Worm (Caenorhabditis elegans) whole organism, L2 larva: ENCODE data around the gene Y42A5A.5.

ENCODE experiments used
- C34F6.9 ChIP-seq: fragments of 150-350 bp; optimal IDR thresholded peaks from 2 replicates; lab custom pipeline; 2014; ENCODE audit warnings: missing biosample characterization, missing genetic modification characterization
- F13H6.1 ChIP-seq: sonication (generic microtip); optimal IDR thresholded peaks from 2 replicates; lab custom pipeline; 2016; ENCODE audit warnings: missing genetic modification characterization, missing compliant biosample characterization
- ZK546.5 ChIP-seq: sonication (generic microtip); optimal IDR thresholded peaks from 2 replicates; lab custom pipeline; 2017; ENCODE audit warnings: missing biosample characterization, missing genetic modification characterization
- blmp-1 ChIP-seq: sonication (generic microtip); optimal IDR thresholded peaks from 2 replicates; lab custom pipeline; 2017; ENCODE audit warnings: missing genetic modification characterization, mild to moderate bottlenecking, missing compliant biosample characterization, antibody characterized with exemption, moderate library complexity; ENCODE audit not compliant: insufficient read depth
- ceh-16 ChIP-seq: fragments of 150-350 bp; optimal IDR thresholded peaks from 2 replicates; lab custom pipeline; 2014; ENCODE audit warnings: missing biosample characterization, missing genetic modification characterization
- crh-2 ChIP-seq: sonication (generic microtip); optimal IDR thresholded peaks from 2 replicates; lab custom pipeline; 2017; ENCODE audit warnings: missing biosample characterization, missing genetic modification characterization
- egl-27 ChIP-seq: sonication (generic microtip); optimal IDR thresholded peaks from 3 replicates; lab custom pipeline; 2017; ENCODE audit warnings: missing biosample characterization, missing genetic modification reagents, missing genetic modification characterization
- elt-3 ChIP-seq: sonication (generic microtip); optimal IDR thresholded peaks from 2 replicates; lab custom pipeline; 2017; ENCODE audit warnings: missing biosample characterization, missing genetic modification characterization
- fos-1 ChIP-seq: fragments of 150-350 bp; optimal IDR thresholded peaks from 2 replicates; lab custom pipeline; 2014; ENCODE audit warnings: missing biosample characterization, missing genetic modification characterization
- gmeb-1 ChIP-seq: fragments of 150-350 bp; optimal IDR thresholded peaks from 2 replicates; lab custom pipeline; 2014; ENCODE audit warnings: missing biosample characterization, missing genetic modification characterization
- lin-13 ChIP-seq: fragments of 150-350 bp; optimal IDR thresholded peaks from 2 replicates; lab custom pipeline; 2014; ENCODE audit warnings: missing biosample characterization, missing genetic modification reagents, missing genetic modification characterization
- lin-39 ChIP-seq: fragments of 150-350 bp; optimal IDR thresholded peaks from 2 replicates; lab custom pipeline; 2014; ENCODE audit warnings: missing biosample characterization, missing genetic modification reagents, missing genetic modification characterization
- lsy-2 ChIP-seq, 2 experiments: fragments of 150-350 bp in 1 of 2; sonication (generic microtip) in 1 of 2; optimal IDR thresholded peaks; 2 replicates each; lab custom pipeline; 2014 to 2017; ENCODE audit warnings: missing biosample characterization in 2 of 2, missing genetic modification characterization in 2 of 2
- mbf-1 ChIP-seq: sonication (generic microtip); optimal IDR thresholded peaks from 2 replicates; lab custom pipeline; 2017; ENCODE audit warnings: missing biosample characterization, missing genetic modification characterization
- mdl-1 ChIP-seq, 2 experiments: fragments of 150-350 bp in 1 of 2; sonication (generic microtip) in 1 of 2; optimal IDR thresholded peaks; 2 replicates each; lab custom pipeline; 2017; ENCODE audit warnings: missing biosample characterization in 2 of 2, missing genetic modification characterization in 2 of 2
- nhr-129 ChIP-seq: fragments of 150-350 bp; optimal IDR thresholded peaks from 2 replicates; lab custom pipeline; 2014; ENCODE audit warnings: missing biosample characterization, missing genetic modification characterization
- nhr-21 ChIP-seq: fragments of 150-350 bp; optimal IDR thresholded peaks from 2 replicates; lab custom pipeline; 2014; ENCODE audit warnings: missing biosample characterization, missing genetic modification characterization
- nhr-237 ChIP-seq: fragments of 150-350 bp; optimal IDR thresholded peaks from 2 replicates; lab custom pipeline; 2014; ENCODE audit warnings: missing biosample characterization, missing genetic modification characterization
- nhr-25 ChIP-seq: fragments of 150-350 bp; sonication (generic microtip); optimal IDR thresholded peaks from 3 replicates; lab custom pipeline; 2014; ENCODE audit warnings: missing biosample characterization, missing genetic modification characterization
- nhr-6 ChIP-seq: fragments of 150-350 bp; optimal IDR thresholded peaks from 2 replicates; lab custom pipeline; 2014; ENCODE audit warnings: missing biosample characterization, missing genetic modification characterization
- nhr-77 ChIP-seq: fragments of 150-350 bp; optimal IDR thresholded peaks from 2 replicates; lab custom pipeline; 2014; ENCODE audit warnings: missing biosample characterization, missing genetic modification characterization
- sem-4 ChIP-seq: fragments of 150-350 bp; optimal IDR thresholded peaks from 2 replicates; lab custom pipeline; 2014; ENCODE audit warnings: missing biosample characterization, missing genetic modification reagents, missing genetic modification characterization
- skn-1 ChIP-seq: sonication (generic microtip); optimal IDR thresholded peaks from 2 replicates; lab custom pipeline; 2017; ENCODE audit warnings: missing biosample characterization, missing genetic modification characterization
- sma-3 ChIP-seq: sonication (generic microtip); optimal IDR thresholded peaks from 2 replicates; lab custom pipeline; 2016; ENCODE audit warnings: missing genetic modification reagents, missing genetic modification characterization, missing compliant biosample characterization
- sma-9 ChIP-seq, 2 experiments: fragments of 150-350 bp in 1 of 2; sonication (generic microtip) in 1 of 2; optimal IDR thresholded peaks; 2 replicates each; lab custom pipeline; 2014 to 2016; ENCODE audit warnings: missing genetic modification characterization in 2 of 2, mild to moderate bottlenecking in 1 of 2, missing biosample characterization in 1 of 2, missing compliant biosample characterization in 1 of 2, missing genetic modification reagents in 1 of 2, moderate library complexity in 1 of 2
- snpc-4 ChIP-seq: fragments of 150-350 bp; optimal IDR thresholded peaks from 2 replicates; lab custom pipeline; 2014; ENCODE audit warnings: missing biosample characterization, missing genetic modification characterization
- unc-39 ChIP-seq: fragments of 150-350 bp; optimal IDR thresholded peaks from 2 replicates; lab custom pipeline; 2014; ENCODE audit warnings: missing biosample characterization, missing genetic modification characterization
- unc-55 ChIP-seq: fragments of 150-350 bp; sonication (generic microtip); optimal IDR thresholded peaks from 3 replicates; lab custom pipeline; 2014; ENCODE audit warnings: missing biosample characterization, missing genetic modification reagents, missing genetic modification characterization
- unc-62 ChIP-seq: fragments of 150-350 bp; optimal IDR thresholded peaks from 2 replicates; lab custom pipeline; 2014; ENCODE audit warnings: missing biosample characterization, missing genetic modification reagents, missing genetic modification characterization
- zag-1 ChIP-seq: fragments of 150-350 bp; optimal IDR thresholded peaks from 2 replicates; lab custom pipeline; 2014; ENCODE audit warnings: missing biosample characterization, missing genetic modification characterization
- ztf-11 ChIP-seq: sonication (generic microtip); optimal IDR thresholded peaks from 2 replicates; lab custom pipeline; 2017; ENCODE audit warnings: missing biosample characterization, missing genetic modification characterization
- ztf-4 ChIP-seq: fragments of 150-350 bp; optimal IDR thresholded peaks from 2 replicates; lab custom pipeline; 2014; ENCODE audit warnings: missing biosample characterization, missing genetic modification characterization

Y42A5A.5 gene

DNA sequence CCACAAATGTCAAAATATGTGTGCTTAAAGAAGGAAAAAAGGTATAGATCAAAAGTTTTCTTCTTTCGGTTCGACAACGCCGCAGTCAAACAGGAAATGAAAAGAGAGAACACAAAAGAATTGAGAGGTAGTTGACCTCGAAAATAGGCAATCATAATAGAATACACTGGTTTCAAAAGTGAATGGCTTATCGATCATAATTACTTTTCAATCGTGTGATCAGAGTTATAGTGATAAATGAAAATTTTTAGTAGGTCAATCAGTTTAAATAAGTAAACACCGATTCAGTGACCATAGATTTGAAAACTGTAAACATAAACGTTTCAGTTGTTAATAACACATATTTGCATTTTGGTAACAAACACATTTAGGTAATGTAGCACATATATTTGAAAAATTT is 39.2 kb downstream of the Y42A5A.5 start:
- TF ChIP-seq lin-39 (tag; lab: Kevin White, UChicago) (no peak), fos-1 (tag; lab: Kevin White, UChicago) (peak; percentile 17), sem-4 (no peak), lin-13 (GFP tag; lab: Kevin White, UChicago) (no peak), nhr-6 (tag; lab: Kevin White, UChicago) (no peak), sma-3 (GFP tag; lab: Kevin White, UChicago) (peak; percentile 7), F13H6.1 (tag; lab: Kevin White, UChicago) (no peak), ztf-11 (no peak), crh-2 (tag; lab: Kevin White, UChicago) (peak; percentile 22), unc-39 (tag; lab: Kevin White, UChicago) (no peak), ztf-4 (tag; lab: Kevin White, UChicago) (no peak), nhr-237 (tag; lab: Kevin White, UChicago) (no peak), blmp-1 (peak; percentile 81), snpc-4 (tag; lab: Kevin White, UChicago) (no peak), C34F6.9 (tag; lab: Kevin White, UChicago) (no peak), nhr-77 (tag; lab: Kevin White, UChicago) (no peak), mbf-1 (tag; lab: Kevin White, UChicago) (no peak), nhr-25 (tag; lab: Kevin White, UChicago) (peak; percentile 75), gmeb-1 (tag; lab: Kevin White, UChicago) (no peak), elt-3 (tag; lab: Kevin White, UChicago) (no peak), ceh-16 (no peak), nhr-21 (peak; percentile 12)

DNA sequence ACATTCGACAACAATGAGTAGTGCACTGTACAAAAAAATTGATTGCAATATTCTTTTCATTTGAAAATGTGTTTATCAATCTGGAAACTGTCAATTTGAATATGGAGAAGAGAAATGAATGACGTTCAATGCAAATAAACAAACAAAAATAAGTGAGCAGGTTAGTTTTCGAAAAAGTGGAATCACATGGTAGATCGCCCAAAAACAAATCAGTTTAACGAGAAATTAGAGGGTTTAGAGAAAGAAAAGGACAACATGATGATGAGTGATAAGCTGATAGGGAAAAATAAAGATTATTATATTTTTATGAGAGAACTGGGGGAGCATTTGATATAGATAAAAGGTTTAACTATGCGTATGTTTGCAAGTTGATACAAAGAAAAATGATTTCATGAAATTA is 40.3 kb downstream of the Y42A5A.5 start, which contains the start of gene T04C12.8:
T04C12.8 (minus strand) TSS at position 82 of the 400 bp plus-strand sequence.
- TF ChIP-seq crh-2 (tag; lab: Kevin White, UChicago) (peak; percentile 62), lsy-2 (tag; optimal IDR thresholded peaks at IDR 0.05; lab: Kevin White, UChicago) (peak in 1 of 2 experiments; percentile 46), F13H6.1 (tag; lab: Kevin White, UChicago) (peak; percentile 31), ztf-11 (no peak), sma-3 (GFP tag; lab: Kevin White, UChicago) (peak; percentile 11), ztf-4 (tag; lab: Kevin White, UChicago) (no peak), zag-1 (tag; lab: Kevin White, UChicago) (no peak), skn-1 (tag; lab: Kevin White, UChicago) (peak; percentile 78), ceh-16 (no peak), nhr-237 (tag; lab: Kevin White, UChicago) (no peak), gmeb-1 (tag; lab: Kevin White, UChicago) (peak; percentile 18), nhr-25 (tag; lab: Kevin White, UChicago) (peak; percentile 13), mdl-1 (tag; optimal IDR thresholded peaks at IDR 0.05; lab: Kevin White, UChicago) (peak in 1 of 2 experiments; percentile 33), fos-1 (tag; lab: Kevin White, UChicago) (peak; percentile 86), sma-9 (GFP tag; optimal IDR thresholded peaks at IDR 0.05; lab: Kevin White, UChicago) (peak; percentile 51), sma-9 (tag; optimal IDR thresholded peaks at IDR 0.05; lab: Kevin White, UChicago) (no peak), nhr-21 (peak; percentile 5), egl-27 (tag; lab: Kevin White, UChicago) (peak; percentile 15)

DNA sequence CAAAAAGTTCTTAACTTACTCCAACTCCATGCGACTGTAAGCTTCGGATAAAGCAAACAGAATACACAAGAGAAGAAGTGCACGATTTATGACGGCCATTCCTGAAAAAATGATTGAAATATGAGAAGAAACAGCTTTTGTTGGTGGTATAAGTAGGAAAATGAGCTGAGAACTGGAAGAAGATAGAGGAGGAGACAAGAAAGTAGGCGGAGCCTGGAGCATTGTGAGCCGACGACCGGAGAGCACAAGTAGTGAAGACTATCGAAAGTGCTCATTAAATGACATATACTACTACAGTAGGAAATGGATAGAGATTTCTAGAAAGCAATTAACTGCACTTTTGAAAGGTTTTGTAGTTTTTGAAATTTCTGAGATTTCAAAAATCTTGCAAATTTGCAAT is 44.0 kb downstream of the Y42A5A.5 start, which contains the start of gene nlp-80:
nlp-80 (minus strand) TSS at position 101 of the 400 bp plus-strand sequence.
- no peak for TF ChIP-seq snpc-4 (tag; lab: Kevin White, UChicago)
- no peak for TF ChIP-seq nhr-77 (tag; lab: Kevin White, UChicago)
- no peak for TF ChIP-seq sem-4
- no peak for TF ChIP-seq zag-1 (tag; lab: Kevin White, UChicago)
- no peak for TF ChIP-seq egl-27 (tag; lab: Kevin White, UChicago)
- no peak for TF ChIP-seq nhr-6 (tag; lab: Kevin White, UChicago)
- no peak for TF ChIP-seq ceh-16
- TF ChIP-seq ZK546.5, result no peak
- TF ChIP-seq unc-55 (GFP tag; lab: Kevin White, UChicago), result no peak

DNA sequence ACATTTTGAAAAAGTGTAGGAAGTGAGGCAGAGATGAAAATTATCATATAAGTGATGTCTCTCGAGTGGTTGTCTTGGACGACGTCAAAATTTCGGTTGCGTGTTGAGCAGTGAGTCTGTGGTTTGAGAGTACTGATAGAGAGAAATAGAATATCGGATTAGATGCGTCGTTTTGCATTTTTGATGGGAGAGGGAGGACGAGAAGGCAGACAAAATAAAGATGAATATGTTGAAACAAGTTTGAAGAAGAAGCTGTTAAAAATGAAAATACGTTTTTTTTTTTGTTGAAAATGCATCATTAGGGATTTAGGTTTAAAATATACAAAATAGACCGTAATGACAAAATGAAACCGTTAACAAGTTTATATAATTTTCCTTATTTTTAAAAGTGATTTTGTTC is 46.4 kb downstream of the Y42A5A.5 start, which contains the start of gene T04C12.9:
T04C12.9 (minus strand) TSS at position 101 of the 400 bp plus-strand sequence.
- TF ChIP-seq unc-62 (no peak), unc-55 (GFP tag; lab: Kevin White, UChicago) (peak; percentile 34), nhr-6 (tag; lab: Kevin White, UChicago) (no peak), ztf-11 (no peak), nhr-77 (tag; lab: Kevin White, UChicago) (no peak), unc-39 (tag; lab: Kevin White, UChicago) (no peak)

DNA sequence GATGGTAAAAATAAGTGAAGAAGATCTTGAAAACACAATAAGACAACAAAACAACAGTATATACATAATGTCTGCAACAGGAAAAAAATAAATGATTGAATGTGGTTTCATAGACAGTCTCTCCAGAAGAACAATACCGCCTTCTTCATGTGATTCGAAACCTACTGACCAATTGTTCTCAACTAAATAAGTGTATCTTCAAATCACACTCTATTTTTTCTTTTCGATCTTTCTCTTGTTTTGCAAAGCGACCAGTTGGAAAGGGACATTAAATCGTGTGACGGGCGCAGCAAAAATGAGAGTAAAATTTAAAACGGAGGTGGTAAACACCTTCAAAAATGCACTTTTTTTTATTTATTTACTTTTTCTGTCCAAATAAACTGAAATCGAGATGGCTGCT is 47.7 kb downstream of the Y42A5A.5 start:
- peak; percentile 6 for TF ChIP-seq nhr-129 (tag; lab: Kevin White, UChicago)
- no peak for TF ChIP-seq sma-9 (GFP tag; optimal IDR thresholded peaks at IDR 0.05; lab: Kevin White, UChicago)
- no peak for TF ChIP-seq sma-9 (tag; optimal IDR thresholded peaks at IDR 0.05; lab: Kevin White, UChicago)
- TF ChIP-seq nhr-25 (tag; lab: Kevin White, UChicago), result peak; percentile 23
